Fruit fly (Drosophila melanogaster) whole organism, embryonic: ENCODE results near the gene CG17819.

Experiments used
- ATbp ChIP-seq: fragments of 200-800 bp; sonication (Bioruptor generic); optimal IDR thresholded peaks from 2 replicates; lab custom pipeline; 2017; ENCODE audit warnings: missing biosample characterization, mild to moderate bottlenecking, missing genetic modification characterization, missing genetic modification reagents
- Abd-B ChIP-seq: fragments of 200-800 bp; sonication (Bioruptor generic); optimal IDR thresholded peaks from 2 replicates; lab custom pipeline; 2018; ENCODE audit warnings: missing biosample characterization, mild to moderate bottlenecking, missing genetic modification characterization, moderate library complexity
- Antp ChIP-seq: fragments of 200-800 bp; sonication (Bioruptor generic); optimal IDR thresholded peaks from 3 replicates; lab custom pipeline; 2016; ENCODE audit warnings: missing biosample characterization, missing genetic modification characterization
- Awh ChIP-seq: fragments of 200-800 bp; sonication (Bioruptor generic); IDR thresholded peaks from 2 replicates; pipeline ENCODE4, ENCODE4 v1.3.6; 2022; ENCODE audit warnings: missing biosample characterization, missing genetic modification characterization
- BEAF-32 ChIP-seq: fragments of 200-800 bp; sonication (Bioruptor generic); optimal IDR thresholded peaks from 3 replicates; lab custom pipeline; 2017; ENCODE audit warnings: missing biosample characterization, missing genetic modification characterization, mild to moderate bottlenecking, moderate library complexity, missing genetic modification reagents
- Bgb ChIP-seq: fragments of 200-800 bp; sonication (Bioruptor generic); IDR thresholded peaks from 2 replicates; pipeline ENCODE4 v1.3.6; 2022; ENCODE audit warnings: missing biosample characterization, missing genetic modification characterization; ENCODE audit not compliant: partially characterized antibody
- BtbVII ChIP-seq: fragments of 200-800 bp; sonication (Bioruptor generic); optimal IDR thresholded peaks from 3 replicates; lab custom pipeline; 2017; ENCODE audit warnings: missing biosample characterization, mild to moderate bottlenecking, missing genetic modification characterization
- CG10321 ChIP-seq: fragments of 200-800 bp; sonication (Bioruptor generic); IDR thresholded peaks from 2 replicates; pipeline ENCODE4 v1.3.6; 2022; ENCODE audit warnings: missing biosample characterization, missing genetic modification characterization
- CG10543 ChIP-seq: fragments of 200-800 bp; sonication (Bioruptor generic); optimal IDR thresholded peaks from 3 replicates; lab custom pipeline; 2017; ENCODE audit warnings: missing biosample characterization, mild to moderate bottlenecking, missing genetic modification characterization, moderate library complexity
- CG10979 ChIP-seq: fragments of 200-800 bp; sonication (Bioruptor generic); optimal IDR thresholded peaks from 2 replicates; lab custom pipeline; 2018; ENCODE audit warnings: missing biosample characterization, mild to moderate bottlenecking, missing genetic modification characterization, moderate library complexity
- CG14014 ChIP-seq: fragments of 200-800 bp; sonication (Bioruptor generic); IDR thresholded peaks from 2 replicates; pipeline ENCODE4 v1.3.6; 2022; ENCODE audit warnings: missing biosample characterization, missing genetic modification characterization
- CG1603 ChIP-seq: fragments of 200-800 bp; sonication (Bioruptor generic); optimal IDR thresholded peaks from 2 replicates; lab custom pipeline; 2019; ENCODE audit warnings: missing biosample characterization, mild to moderate bottlenecking, missing genetic modification characterization, moderate library complexity
- CG1832 ChIP-seq: fragments of 200-800 bp; sonication (Bioruptor generic); optimal IDR thresholded peaks from 2 replicates; lab custom pipeline; 2017; ENCODE audit warnings: missing biosample characterization, mild to moderate bottlenecking, missing genetic modification characterization, inconsistent platforms
- CG2120 ChIP-seq: fragments of 200-800 bp; sonication (Bioruptor generic); optimal IDR thresholded peaks from 3 replicates; lab custom pipeline; 2016; ENCODE audit warnings: missing biosample characterization, missing genetic modification characterization
- CG2875 ChIP-seq: fragments of 200-800 bp; sonication (Bioruptor generic); optimal IDR thresholded peaks from 2 replicates; lab custom pipeline; 2017; ENCODE audit warnings: missing biosample characterization, mild to moderate bottlenecking, missing genetic modification characterization, missing genetic modification reagents
- CG33213 ChIP-seq: fragments of 200-800 bp; sonication (Bioruptor generic); optimal IDR thresholded peaks from 3 replicates; lab custom pipeline; 2016; ENCODE audit warnings: missing biosample characterization, missing genetic modification characterization
- CG33557 ChIP-seq: fragments of 200-800 bp; sonication (Bioruptor generic); optimal IDR thresholded peaks from 2 replicates; lab custom pipeline; 2019; ENCODE audit warnings: missing biosample characterization, mild to moderate bottlenecking, missing genetic modification characterization, moderate library complexity
- CG5245 ChIP-seq: fragments of 200-800 bp; sonication (Bioruptor generic); optimal IDR thresholded peaks from 3 replicates; lab custom pipeline; 2016; ENCODE audit warnings: missing biosample characterization, missing genetic modification characterization
- CG5953 ChIP-seq: fragments of 200-800 bp; sonication (Bioruptor generic); IDR thresholded peaks from 2 replicates; pipeline ENCODE4 v1.3.6; 2022; ENCODE audit warnings: missing biosample characterization, missing genetic modification characterization
- CG7928 ChIP-seq: fragments of 200-800 bp; sonication (Bioruptor generic); optimal IDR thresholded peaks from 2 replicates; lab custom pipeline; 2017; ENCODE audit warnings: missing biosample characterization, mild to moderate bottlenecking, missing genetic modification characterization
- CG9932 ChIP-seq: fragments of 200-800 bp; sonication (Bioruptor generic); IDR thresholded peaks from 2 replicates; pipeline ENCODE4 v1.3.6; 2022; ENCODE audit warnings: missing biosample characterization, missing genetic modification characterization
- D19A ChIP-seq: fragments of 200-800 bp; optimal IDR thresholded peaks from 3 replicates; lab custom pipeline; 2019; ENCODE audit warnings: missing biosample characterization, mild to moderate bottlenecking, missing genetic modification characterization, moderate library complexity
- Eip74EF ChIP-seq, 2 experiments: fragments of 200-800 bp in 1 of 2; fragments of >200 bp in 1 of 2; sonication (Bioruptor generic) in 1 of 2; optimal IDR thresholded peaks; 2 replicates each; lab custom pipeline; 2017 to 2019; ENCODE audit warnings: missing biosample characterization in 2 of 2, missing genetic modification characterization in 2 of 2, mild to moderate bottlenecking in 1 of 2, moderate library complexity in 1 of 2
- HHEX ChIP-seq: fragments of 200-800 bp; sonication (Bioruptor generic); optimal IDR thresholded peaks from 3 replicates; lab custom pipeline; 2017; ENCODE audit warnings: missing biosample characterization, mild to moderate bottlenecking, missing genetic modification characterization, missing genetic modification reagents
- Hr3 ChIP-seq: fragments of 200-800 bp; sonication (Bioruptor generic); optimal IDR thresholded peaks from 3 replicates; lab custom pipeline; 2016; ENCODE audit warnings: missing biosample characterization, missing genetic modification characterization
- Hsf ChIP-seq: fragments of 200-800 bp; sonication (Bioruptor generic); optimal IDR thresholded peaks from 3 replicates; lab custom pipeline; 2016; ENCODE audit warnings: missing biosample characterization, missing genetic modification characterization
- Oaz ChIP-seq: fragments of 200-800 bp; sonication (Bioruptor generic); IDR thresholded peaks from 2 replicates; pipeline ENCODE4 v1.3.6; 2022; ENCODE audit warnings: missing biosample characterization, missing genetic modification characterization
- Rfx ChIP-seq: fragments of 200-800 bp; sonication (Bioruptor generic); IDR thresholded peaks from 2 replicates; pipeline ENCODE4 v1.3.6; 2022; ENCODE audit warnings: missing biosample characterization, missing genetic modification characterization
- Sox102F ChIP-seq: fragments of 200-800 bp; sonication (Bioruptor generic); optimal IDR thresholded peaks from 2 replicates; lab custom pipeline; 2018; ENCODE audit warnings: missing biosample characterization, mild to moderate bottlenecking, missing genetic modification characterization, moderate library complexity
- amos ChIP-seq: fragments of 200-800 bp; sonication (Bioruptor generic); IDR thresholded peaks from 2 replicates; pipeline ENCODE4 v1.3.6; 2022; ENCODE audit warnings: missing biosample characterization, missing genetic modification characterization; ENCODE audit not compliant: partially characterized antibody
- ash1 ChIP-seq: fragments of 200-800 bp; sonication (Bioruptor generic); optimal IDR thresholded peaks from 2 replicates; lab custom pipeline; 2018; ENCODE audit warnings: missing biosample characterization, mild to moderate bottlenecking, missing genetic modification characterization
- bsh ChIP-seq, 2 experiments: fragments of 200-800 bp; sonication (Bioruptor generic); optimal IDR thresholded peaks; 2 replicates each; lab custom pipeline; 2017 to 2018; ENCODE audit warnings: mild to moderate bottlenecking in 2 of 2, missing biosample characterization in 2 of 2, missing genetic modification characterization in 2 of 2, moderate library complexity in 1 of 2
- chm ChIP-seq: fragments of 200-800 bp; sonication (Bioruptor generic); IDR thresholded peaks from 2 replicates; pipeline ENCODE4 v1.3.6; 2022; ENCODE audit warnings: missing biosample characterization, missing genetic modification characterization
- corto ChIP-seq: fragments of 200-800 bp; sonication (Bioruptor generic); optimal IDR thresholded peaks from 2 replicates; lab custom pipeline; 2016; ENCODE audit warnings: missing biosample characterization, mild to moderate bottlenecking, missing genetic modification characterization, moderate library complexity
- crol ChIP-seq: fragments of 200-800 bp; sonication (Bioruptor generic); IDR thresholded peaks from 2 replicates; pipeline ENCODE4 v1.3.6; 2022; ENCODE audit warnings: missing biosample characterization, missing genetic modification characterization
- dysf ChIP-seq: fragments of 200-800 bp; sonication (Bioruptor generic); IDR thresholded peaks from 3 replicates; pipeline ENCODE4 v1.3.6; 2022; ENCODE audit warnings: missing biosample characterization, missing genetic modification characterization
- gcm ChIP-seq: fragments of 200-800 bp; sonication (Bioruptor generic); optimal IDR thresholded peaks from 2 replicates; lab custom pipeline; 2019; ENCODE audit warnings: missing biosample characterization, mild to moderate bottlenecking, missing genetic modification characterization, moderate library complexity
- gfzf ChIP-seq: fragments of 200-800 bp; sonication (Bioruptor generic); optimal IDR thresholded peaks from 2 replicates; lab custom pipeline; 2016; ENCODE audit warnings: missing biosample characterization, mild to moderate bottlenecking, missing genetic modification characterization, moderate library complexity
- ham ChIP-seq: fragments of 200-800 bp; sonication (Bioruptor generic); IDR thresholded peaks from 2 replicates; pipeline ENCODE4 v1.3.6; 2022; ENCODE audit warnings: missing biosample characterization, missing genetic modification characterization
- her ChIP-seq: fragments of 200-800 bp; sonication (Bioruptor generic); optimal IDR thresholded peaks from 2 replicates; lab custom pipeline; 2016; ENCODE audit warnings: missing biosample characterization, missing genetic modification characterization
- ind ChIP-seq: fragments of 200-800 bp; sonication (Bioruptor generic); optimal IDR thresholded peaks from 3 replicates; lab custom pipeline; 2016; ENCODE audit warnings: missing biosample characterization, missing genetic modification characterization
- nom ChIP-seq: fragments of 200-800 bp; sonication (Bioruptor generic); optimal IDR thresholded peaks from 2 replicates; lab custom pipeline; 2017; ENCODE audit warnings: missing biosample characterization, missing genetic modification characterization, mild to moderate bottlenecking, moderate library complexity, missing genetic modification reagents
- pb ChIP-seq: fragments of 200-800 bp; sonication (Bioruptor generic); optimal IDR thresholded peaks from 3 replicates; lab custom pipeline; 2016; ENCODE audit warnings: missing biosample characterization, missing genetic modification characterization
- shn ChIP-seq: fragments of 200-800 bp; sonication (Bioruptor generic); optimal IDR thresholded peaks from 3 replicates; lab custom pipeline; 2016; ENCODE audit warnings: missing biosample characterization, missing genetic modification characterization
- stwl ChIP-seq: fragments of 200-800 bp; sonication (Bioruptor generic); optimal IDR thresholded peaks from 3 replicates; lab custom pipeline; 2018; ENCODE audit warnings: missing biosample characterization, mild to moderate bottlenecking, missing genetic modification characterization, moderate library complexity
- tio ChIP-seq: fragments of 200-800 bp; sonication (Bioruptor generic); optimal IDR thresholded peaks from 2 replicates; lab custom pipeline; 2017; ENCODE audit warnings: missing biosample characterization, missing genetic modification characterization, inconsistent platforms
- unc-4 ChIP-seq: fragments of 200-800 bp; sonication (Bioruptor generic); IDR thresholded peaks from 2 replicates; pipeline ENCODE4 v1.3.6; 2022; ENCODE audit warnings: missing biosample characterization, missing genetic modification characterization; ENCODE audit not compliant: partially characterized antibody

The CG17819 gene

dm6 chr3R:21878473-21878872 lies 6.9 kb downstream of the CG17819 start, which contains the start of gene CG34148 (continued):
- TF ChIP-seq BtbVII (GFP tag; lab: Kevin White, UChicago) (no peak), CG1603 (no peak), CG33557 (GFP tag; lab: Kevin White, UChicago) (no peak), CG2875 (GFP tag; lab: Kevin White, UChicago) (no peak), ham (GFP tag; lab: Robert Waterston, UW) (no peak), CG5245 (no peak), stwl (tag; lab: Kevin White, UChicago) (peak; percentile 53), gcm (GFP tag; lab: Kevin White, UChicago) (no peak), Hr3 (GFP tag; lab: Kevin White, UChicago) (no peak), ash1 (GFP tag; lab: Kevin White, UChicago) (no peak), Awh (GFP tag; lab: Robert Waterston, UW) (no peak), CG2120 (GFP tag; lab: Kevin White, UChicago) (no peak), CG10979 (no peak), BEAF-32 (peak; percentile 55), Antp (GFP tag; lab: Kevin White, UChicago) (no peak), ind (GFP tag; lab: Kevin White, UChicago) (no peak)

dm6 chr3R:21877636-21878035 lies 7.7 kb downstream of the CG17819 start, which contains the start of gene P5CDh2:
P5CDh2 (plus strand) TSS chr3R:21877936.
- no peak for TF ChIP-seq CG5953 (GFP tag; lab: Robert Waterston, UW)
- no peak for TF ChIP-seq CG9932 (GFP tag; lab: Robert Waterston, UW)
- no peak for TF ChIP-seq tio (GFP tag; lab: Kevin White, UChicago)
- TF ChIP-seq HHEX (GFP tag; lab: Kevin White, UChicago), result no peak
- TF ChIP-seq Hsf (GFP tag; lab: Kevin White, UChicago), result no peak
- TF ChIP-seq gfzf (GFP tag; lab: Kevin White, UChicago), result no peak

dm6 chr3R:21874982-21875466 lies 10.3 kb downstream of the CG17819 start, which contains the start of gene CG6656:
CG6656 (plus strand) TSS chr3R:21875293.
- peak; percentile 28; the same call in 1 of the 2 replicates for TF ChIP-seq unc-4 (GFP tag; lab: Robert Waterston, UW)
- TF ChIP-seq nom (GFP tag; lab: Kevin White, UChicago), result peak; percentile 33
- no peak for TF ChIP-seq her
- peak; percentile 27 for TF ChIP-seq pb (GFP tag; lab: Kevin White, UChicago)
- TF ChIP-seq ATbp (GFP tag; lab: Kevin White, UChicago), result no peak
- TF ChIP-seq Oaz (GFP tag; lab: Robert Waterston, UW), result no peak
- TF ChIP-seq Sox102F (GFP tag; lab: Kevin White, UChicago), result no peak
- no peak for TF ChIP-seq gcm (GFP tag; lab: Kevin White, UChicago)
- TF ChIP-seq CG10543, result peak; percentile 75
- peak; percentile 84 for TF ChIP-seq CG10321 (GFP tag; lab: Robert Waterston, UW)
- no peak for TF ChIP-seq CG33213 (GFP tag; lab: Kevin White, UChicago)
- no peak for TF ChIP-seq corto (GFP tag; lab: Kevin White, UChicago)
- TF ChIP-seq gfzf (GFP tag; lab: Kevin White, UChicago), result no peak
- no peak for TF ChIP-seq Abd-B
- no peak for TF ChIP-seq amos
- no peak for TF ChIP-seq dysf (GFP tag; lab: Robert Waterston, UW)
- peak; percentile 59; the same call in 1 of the 2 replicates for TF ChIP-seq chm (GFP tag; lab: Robert Waterston, UW)
- TF ChIP-seq CG1832, result peak; percentile 83
- peak; percentile 38; the same call in 1 of the 2 replicates for TF ChIP-seq Bgb
- TF ChIP-seq Rfx, result peak; percentile 49
- no peak for TF ChIP-seq CG7928 (GFP tag; lab: Kevin White, UChicago)
- TF ChIP-seq bsh (GFP tag; optimal IDR thresholded peaks at IDR 0.05; lab: Kevin White, UChicago), result peak in 1 of 2 experiments; percentile 1
- peak; percentile 34 for TF ChIP-seq D19A
- no peak for TF ChIP-seq shn (GFP tag; lab: Kevin White, UChicago)
- TF ChIP-seq CG14014 (GFP tag; lab: Robert Waterston, UW), result no peak
- TF ChIP-seq Eip74EF (GFP tag; optimal IDR thresholded peaks at IDR 0.05; lab: Kevin White, UChicago), result peak in 1 of 2 experiments; percentile 27
- 0 out of 2 replicates have a peak, but pooled peaks have one; percentile 10 for TF ChIP-seq crol
